Worm (Caenorhabditis elegans) whole organism, L3 larva: ENCODE results near the gene npr-42.

ENCODE experiments used
- R02D3.7 ChIP-seq: fragments of 150-350 bp; optimal IDR thresholded peaks from 2 replicates; lab custom pipeline; 2014; ENCODE audit warnings: missing biosample characterization, missing genetic modification characterization
- ZK546.5 ChIP-seq: sonication (generic microtip); optimal IDR thresholded peaks from 2 replicates; lab custom pipeline; 2017; ENCODE audit warnings: missing biosample characterization, missing genetic modification characterization
- aly-2 ChIP-seq: fragments of 150-350 bp; optimal IDR thresholded peaks from 2 replicates; lab custom pipeline; 2014; ENCODE audit warnings: missing biosample characterization, missing genetic modification characterization
- ama-1 ChIP-seq: fragments of 150-350 bp; optimal IDR thresholded peaks from 2 replicates; lab custom pipeline; 2018
- ceh-16 ChIP-seq: sonication (generic microtip); optimal IDR thresholded peaks from 2 replicates; lab custom pipeline; 2017; ENCODE audit warnings: missing biosample characterization, missing genetic modification characterization
- ceh-28 ChIP-seq: fragments of 150-350 bp; optimal IDR thresholded peaks from 2 replicates; lab custom pipeline; 2014; ENCODE audit warnings: missing biosample characterization, missing genetic modification reagents, missing genetic modification characterization
- ceh-82 ChIP-seq: fragments of 150-350 bp; optimal IDR thresholded peaks from 2 replicates; lab custom pipeline; 2014; ENCODE audit warnings: missing biosample characterization, missing genetic modification characterization
- ceh-9 ChIP-seq: sonication (generic microtip); optimal IDR thresholded peaks from 2 replicates; lab custom pipeline; 2018; ENCODE audit warnings: missing biosample characterization, missing genetic modification characterization
- daf-12 ChIP-seq: fragments of 150-350 bp; optimal IDR thresholded peaks from 2 replicates; lab custom pipeline; 2014; ENCODE audit warnings: missing biosample characterization, missing genetic modification reagents, missing genetic modification characterization
- egl-27 ChIP-seq: sonication (generic microtip); optimal IDR thresholded peaks from 4 replicates; lab custom pipeline; 2017; ENCODE audit warnings: missing biosample characterization, missing genetic modification reagents, missing genetic modification characterization
- egl-5 ChIP-seq: fragments of 150-350 bp; optimal IDR thresholded peaks from 2 replicates; lab custom pipeline; 2017; ENCODE audit warnings: missing biosample characterization, missing genetic modification reagents, missing genetic modification characterization, inconsistent platforms
- elt-1 ChIP-seq: fragments of 150-350 bp; optimal IDR thresholded peaks from 2 replicates; lab custom pipeline; 2014; ENCODE audit warnings: missing biosample characterization, missing genetic modification characterization
- elt-2 ChIP-seq: sonication (generic microtip); optimal IDR thresholded peaks from 2 replicates; lab custom pipeline; 2016; ENCODE audit warnings: missing genetic modification reagents, mild to moderate bottlenecking, missing genetic modification characterization, missing compliant biosample characterization
- elt-3 ChIP-seq, 3 experiments: fragments of 150-350 bp in 1 of 3; sonication (generic microtip) in 2 of 3; optimal IDR thresholded peaks; 2 replicates in 2 of 3; 4 replicates in 1 of 3; lab custom pipeline; 2014 to 2017; ENCODE audit warnings: missing biosample characterization in 3 of 3, missing genetic modification characterization in 3 of 3
- eor-1 ChIP-seq, 2 experiments: fragments of 150-350 bp; optimal IDR thresholded peaks; 2 replicates each; lab custom pipeline; 2014 to 2018; ENCODE audit warnings: missing biosample characterization in 2 of 2, missing genetic modification characterization in 2 of 2
- fkh-10 ChIP-seq: sonication (generic microtip); optimal IDR thresholded peaks from 2 replicates; lab custom pipeline; 2017; ENCODE audit warnings: missing biosample characterization, missing genetic modification reagents, missing genetic modification characterization
- fkh-2 ChIP-seq: fragments of 150-350 bp; optimal IDR thresholded peaks from 2 replicates; lab custom pipeline; 2014; ENCODE audit warnings: missing biosample characterization, missing genetic modification reagents, missing genetic modification characterization
- fos-1 ChIP-seq: fragments of 150-350 bp; optimal IDR thresholded peaks from 2 replicates; lab custom pipeline; 2014; ENCODE audit warnings: missing biosample characterization, missing genetic modification characterization
- hmg-11 ChIP-seq: sonication (generic microtip); optimal IDR thresholded peaks from 2 replicates; lab custom pipeline; 2016; ENCODE audit warnings: missing genetic modification characterization, missing compliant biosample characterization
- jun-1 ChIP-seq: fragments of 150-350 bp; optimal IDR thresholded peaks from 2 replicates; lab custom pipeline; 2014; ENCODE audit warnings: missing biosample characterization, missing genetic modification reagents, missing genetic modification characterization
- lin-15B ChIP-seq: fragments of 150-350 bp; optimal IDR thresholded peaks from 2 replicates; lab custom pipeline; 2014; ENCODE audit warnings: missing biosample characterization, missing genetic modification characterization
- lin-39 ChIP-seq: fragments of 150-350 bp; optimal IDR thresholded peaks from 2 replicates; lab custom pipeline; 2018; ENCODE audit warnings: missing biosample characterization, missing genetic modification reagents, missing genetic modification characterization
- lsy-12 ChIP-seq: sonication (generic microtip); optimal IDR thresholded peaks from 2 replicates; lab custom pipeline; 2016; ENCODE audit warnings: mild to moderate bottlenecking, missing genetic modification characterization, missing compliant biosample characterization
- mdl-1 ChIP-seq: fragments of 150-350 bp; optimal IDR thresholded peaks from 2 replicates; lab custom pipeline; 2014; ENCODE audit warnings: missing biosample characterization, missing genetic modification characterization
- mml-1 ChIP-seq: fragments of 150-350 bp; sonication (generic microtip); optimal IDR thresholded peaks from 3 replicates; lab custom pipeline; 2014; ENCODE audit warnings: missing biosample characterization, missing genetic modification characterization
- nfya-1 ChIP-seq: sonication (generic microtip); optimal IDR thresholded peaks from 2 replicates; lab custom pipeline; 2017; ENCODE audit warnings: missing genetic modification characterization, mild to moderate bottlenecking, missing compliant biosample characterization, antibody characterized with exemption, moderate library complexity; ENCODE audit not compliant: insufficient read depth
- nhr-11 ChIP-seq: fragments of 150-350 bp; optimal IDR thresholded peaks from 2 replicates; lab custom pipeline; 2014; ENCODE audit warnings: missing biosample characterization, missing genetic modification characterization
- nhr-12 ChIP-seq: fragments of 150-350 bp; optimal IDR thresholded peaks from 2 replicates; lab custom pipeline; 2014; ENCODE audit warnings: missing biosample characterization, missing genetic modification characterization
- nhr-23 ChIP-seq: fragments of 150-350 bp; optimal IDR thresholded peaks from 2 replicates; lab custom pipeline; 2014; ENCODE audit warnings: missing biosample characterization, missing genetic modification reagents, missing genetic modification characterization
- nhr-237 ChIP-seq: fragments of 150-350 bp; optimal IDR thresholded peaks from 2 replicates; lab custom pipeline; 2014; ENCODE audit warnings: missing biosample characterization, missing genetic modification characterization
- nhr-25 ChIP-seq: sonication (generic microtip); optimal IDR thresholded peaks from 2 replicates; lab custom pipeline; 2017; ENCODE audit warnings: missing biosample characterization, missing genetic modification characterization
- nhr-28 ChIP-seq: fragments of 150-350 bp; optimal IDR thresholded peaks from 2 replicates; lab custom pipeline; 2014; ENCODE audit warnings: missing biosample characterization, missing genetic modification characterization
- nhr-43 ChIP-seq: sonication (generic microtip); optimal IDR thresholded peaks from 2 replicates; lab custom pipeline; 2016; ENCODE audit warnings: mild to moderate bottlenecking, missing genetic modification characterization, missing compliant biosample characterization; ENCODE audit not compliant: poor library complexity, severe bottlenecking
- nhr-67 ChIP-seq: fragments of 150-350 bp; optimal IDR thresholded peaks from 2 replicates; lab custom pipeline; 2014; ENCODE audit warnings: missing biosample characterization, missing genetic modification characterization
- nhr-76 ChIP-seq: fragments of 150-350 bp; sonication (generic microtip); optimal IDR thresholded peaks from 5 replicates; lab custom pipeline; 2014; ENCODE audit warnings: missing biosample characterization, missing genetic modification characterization
- nhr-77 ChIP-seq: fragments of 150-350 bp; optimal IDR thresholded peaks from 2 replicates; lab custom pipeline; 2014; ENCODE audit warnings: missing biosample characterization, missing genetic modification characterization
- pha-4 ChIP-seq: fragments of 150-350 bp; optimal IDR thresholded peaks from 2 replicates; lab custom pipeline; 2014; ENCODE audit warnings: missing biosample characterization, missing genetic modification reagents, missing genetic modification characterization
- pqm-1 ChIP-seq: fragments of 150-350 bp; optimal IDR thresholded peaks from 2 replicates; lab custom pipeline; 2017; ENCODE audit warnings: missing biosample characterization, missing genetic modification characterization, inconsistent platforms
- sea-2 ChIP-seq: fragments of 150-350 bp; sonication (generic microtip); optimal IDR thresholded peaks from 4 replicates; lab custom pipeline; 2014; ENCODE audit warnings: missing biosample characterization, missing genetic modification reagents, missing genetic modification characterization
- skn-1 ChIP-seq: fragments of 150-350 bp; optimal IDR thresholded peaks from 2 replicates; lab custom pipeline; 2014; ENCODE audit warnings: missing biosample characterization, missing genetic modification characterization
- snpc-4 ChIP-seq: fragments of 150-350 bp; optimal IDR thresholded peaks from 2 replicates; lab custom pipeline; 2014; ENCODE audit warnings: missing biosample characterization, missing genetic modification characterization
- tbx-2 ChIP-seq: sonication (generic microtip); optimal IDR thresholded peaks from 2 replicates; lab custom pipeline; 2016; ENCODE audit warnings: mild to moderate bottlenecking, missing genetic modification characterization, missing compliant biosample characterization
- unc-39 ChIP-seq: sonication (generic microtip); optimal IDR thresholded peaks from 4 replicates; lab custom pipeline; 2017; ENCODE audit warnings: missing biosample characterization, missing genetic modification characterization
- unc-62 ChIP-seq: fragments of 150-350 bp; sonication (generic microtip); optimal IDR thresholded peaks from 4 replicates; lab custom pipeline; 2014; ENCODE audit warnings: missing biosample characterization, missing genetic modification reagents, missing genetic modification characterization
- zag-1 ChIP-seq: fragments of 150-350 bp; optimal IDR thresholded peaks from 2 replicates; lab custom pipeline; 2014; ENCODE audit warnings: missing biosample characterization, missing genetic modification characterization
- ztf-11 ChIP-seq: fragments of 150-350 bp; optimal IDR thresholded peaks from 2 replicates; lab custom pipeline; 2014; ENCODE audit warnings: missing biosample characterization, missing genetic modification characterization
- ztf-4 ChIP-seq: fragments of 150-350 bp; optimal IDR thresholded peaks from 2 replicates; lab custom pipeline; 2014; ENCODE audit warnings: missing biosample characterization, missing genetic modification characterization

Gene npr-42

DNA sequence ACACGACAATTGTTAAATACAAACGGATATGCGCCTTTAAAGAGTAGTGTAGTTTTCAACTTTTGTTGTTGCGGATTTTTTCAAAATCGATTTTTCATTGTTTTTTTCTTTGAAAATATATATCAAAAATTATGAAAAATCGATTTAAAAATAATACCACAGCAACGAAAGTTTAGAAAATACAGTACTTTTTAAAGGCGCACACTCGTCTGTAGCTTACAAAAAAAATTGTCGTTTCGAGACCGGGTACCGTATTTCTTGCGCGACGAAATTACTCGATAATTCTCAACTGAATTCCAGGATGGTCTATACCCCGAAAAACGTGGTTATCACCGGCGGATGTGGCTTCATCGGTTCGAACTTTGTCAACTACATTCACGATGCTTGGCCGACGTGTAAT, 18.8 kb downstream of the npr-42 start, which contains the start of gene rml-4:
Gene rml-4, plus strand, starts transcription at position 301 of the 400 bp plus-strand sequence.
- TF ChIP-seq lin-15B (tag; lab: Kevin White, UChicago) (no peak), skn-1 (tag; lab: Kevin White, UChicago) (no peak), egl-5 (tag; lab: Kevin White, UChicago) (no peak), nhr-11 (no peak), elt-1 (no peak), fos-1 (tag; lab: Kevin White, UChicago) (no peak), nhr-23 (tag; lab: Kevin White, UChicago) (no peak)
- TF ChIP-seq, all 47 proteins: peak for 0

DNA sequence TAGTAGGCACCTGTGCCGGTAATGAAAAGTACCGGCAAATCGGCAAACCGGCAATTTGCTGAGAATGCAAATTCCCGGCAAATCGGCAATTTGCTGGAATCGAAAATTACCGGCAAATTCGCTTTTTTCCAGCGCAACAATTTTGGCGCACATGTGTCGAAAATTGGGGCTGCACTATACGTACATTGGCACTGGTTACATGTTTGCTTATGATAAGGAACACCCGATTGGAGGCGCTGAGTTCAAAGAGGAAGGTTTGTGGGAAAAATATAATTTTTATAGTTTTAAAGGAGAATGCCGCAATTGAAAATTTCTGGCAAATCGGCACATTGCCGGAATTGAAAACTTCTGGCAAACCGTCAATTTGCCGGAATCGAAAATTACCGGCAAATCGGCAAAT, 21.3 kb downstream of the npr-42 start:
- TF ChIP-seq egl-5 (tag; lab: Kevin White, UChicago) (no peak), lin-15B (tag; lab: Kevin White, UChicago) (no peak), ZK546.5 (no peak), elt-2 (tag; lab: Kevin White, UChicago) (peak; percentile 53)

DNA sequence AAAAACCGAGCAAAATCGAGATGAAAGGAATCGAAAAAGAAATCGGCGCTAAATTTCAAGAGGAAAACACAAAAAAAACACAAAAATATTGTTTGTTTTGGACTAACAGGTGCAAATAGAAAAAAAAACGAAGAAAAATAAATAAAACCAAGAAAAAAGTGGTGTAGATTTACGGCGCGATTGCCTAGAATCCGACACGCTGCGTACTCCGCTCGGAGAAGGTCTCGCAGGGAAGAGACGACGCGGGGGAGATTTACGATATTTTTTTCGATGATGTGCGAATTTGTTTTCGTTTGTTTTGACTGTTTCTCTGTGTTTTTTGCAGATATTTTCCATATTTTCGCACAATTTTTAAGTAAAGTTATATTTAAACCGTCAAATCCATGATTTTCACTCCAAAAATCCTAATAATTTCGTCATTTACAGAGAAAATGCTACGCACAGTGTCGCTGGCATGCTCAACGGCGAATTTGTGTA, 23.3 kb downstream of the npr-42 start, which contains the start of gene sco-1:
Gene sco-1, plus strand, starts transcription at position 427 of the 477 bp plus-strand sequence.
- TF ChIP-seq aly-2 (tag; lab: Kevin White, UChicago), result peak; percentile 52
- TF ChIP-seq ceh-16 (tag; lab: Kevin White, UChicago), result peak; percentile 56
- peak; percentile 93 for TF ChIP-seq hmg-11 (tag; lab: Kevin White, UChicago)
- peak; percentile 96 for TF ChIP-seq nfya-1 (tag; lab: Kevin White, UChicago)
- TF ChIP-seq ZK546.5, result peak; percentile 48
- TF ChIP-seq nhr-67 (tag; lab: Kevin White, UChicago), result no peak
- TF ChIP-seq nhr-25 (tag; lab: Kevin White, UChicago), result peak; percentile 88
- no peak for TF ChIP-seq elt-3 (tag; optimal IDR thresholded peaks at IDR 0.05; lab: Kevin White, UChicago)
- peak; percentile 100 for TF ChIP-seq R02D3.7 (tag; lab: Kevin White, UChicago)
- TF ChIP-seq elt-1, result peak; percentile 7
- TF ChIP-seq nhr-237 (tag; lab: Kevin White, UChicago), result no peak
- TF ChIP-seq eor-1 (tag; optimal IDR thresholded peaks at IDR 0.05; lab: Kevin White, UChicago), result no peak
- TF ChIP-seq nhr-76 (tag; lab: Kevin White, UChicago), result no peak
- TF ChIP-seq pqm-1, result peak; percentile 87
- peak; percentile 63 for TF ChIP-seq ama-1 (lab: Kevin White, UChicago)
- no peak for TF ChIP-seq nhr-12 (tag; lab: Kevin White, UChicago)
- no peak for TF ChIP-seq zag-1 (tag; lab: Kevin White, UChicago)
- peak; percentile 87 for TF ChIP-seq ceh-28 (tag; lab: Kevin White, UChicago)
- TF ChIP-seq unc-62 (GFP tag; lab: Kevin White, UChicago), result no peak
- peak; percentile 80 for TF ChIP-seq egl-27 (tag; lab: Kevin White, UChicago)
- peak; percentile 28 for TF ChIP-seq nhr-77 (tag; lab: Kevin White, UChicago)
- TF ChIP-seq snpc-4 (tag; lab: Kevin White, UChicago), result peak; percentile 85
- peak; percentile 78 for TF ChIP-seq tbx-2 (tag; lab: Kevin White, UChicago)
- TF ChIP-seq lin-39, result peak; percentile 95
- TF ChIP-seq egl-5 (tag; lab: Kevin White, UChicago), result peak; percentile 96
- TF ChIP-seq daf-12 (tag; lab: Kevin White, UChicago), result no peak
- peak; percentile 92 for TF ChIP-seq lsy-12 (tag; lab: Kevin White, UChicago)
- TF ChIP-seq jun-1 (tag; lab: Kevin White, UChicago), result peak; percentile 85
- TF ChIP-seq unc-39, result no peak
- TF ChIP-seq ceh-9 (tag; lab: Kevin White, UChicago), result no peak
- peak; percentile 100 for TF ChIP-seq pha-4 (tag; lab: Kevin White, UChicago)
- TF ChIP-seq fkh-10, result peak; percentile 94
- TF ChIP-seq elt-2 (tag; lab: Kevin White, UChicago), result peak; percentile 78
- TF ChIP-seq nhr-11, result peak; percentile 48
- TF ChIP-seq ceh-82 (tag; lab: Kevin White, UChicago), result peak; percentile 83
- no peak for TF ChIP-seq ztf-11 (tag; lab: Kevin White, UChicago)
- peak; percentile 98 for TF ChIP-seq nhr-43 (tag; lab: Kevin White, UChicago)
- TF ChIP-seq fkh-2 (tag; lab: Kevin White, UChicago), result peak; percentile 8
- TF ChIP-seq ztf-4 (tag; lab: Kevin White, UChicago), result peak; percentile 41
- TF ChIP-seq fos-1 (tag; lab: Kevin White, UChicago), result peak; percentile 46
- peak; percentile 98 for TF ChIP-seq nhr-23 (tag; lab: Kevin White, UChicago)
- TF ChIP-seq skn-1 (tag; lab: Kevin White, UChicago), result peak; percentile 80
- TF ChIP-seq sea-2 (GFP tag; lab: Kevin White, UChicago), result no peak
- peak; percentile 24 for TF ChIP-seq mdl-1 (tag; lab: Kevin White, UChicago)
- no peak for TF ChIP-seq mml-1 (tag; lab: Kevin White, UChicago)
- TF ChIP-seq nhr-28 (tag; lab: Kevin White, UChicago), result peak; percentile 28
- peak; percentile 99 for TF ChIP-seq lin-15B (tag; lab: Kevin White, UChicago)
- TF ChIP-seq, all 47 proteins: peak for 33
